Fruit fly (Drosophila melanogaster): ENCODE data around the gene GATAd.

Gene GATAd

dm6 chr2L:10362408-10363067 is 29.0 kb downstream of the GATAd start, which contains the start of the genes Cand1 and pim (continued):
- TF ChIP-seq Hr39 (optimal IDR thresholded peaks at IDR 0.05) (no peak), dmrt99B (tag; optimal IDR thresholded peaks at IDR 0.05) (no peak), CG30403 (GFP tag; optimal IDR thresholded peaks at IDR 0.05) (peak; percentile 3), Side (GFP tag; optimal IDR thresholded peaks at IDR 0.05) (no peak), jing (GFP tag; optimal IDR thresholded peaks at IDR 0.05) (no peak), CG3847 (GFP tag; IDR thresholded peaks at IDR 0.05) (no peak), schlank (tag; optimal IDR thresholded peaks at IDR 0.05) (no peak), Dp (GFP tag; optimal IDR thresholded peaks at IDR 0.05) (peak; percentile 77), CG3163 (GFP tag; optimal IDR thresholded peaks at IDR 0.05) (no peak), CG12236 (GFP tag; optimal IDR thresholded peaks at IDR 0.05) (no peak), CG4424 (GFP tag; optimal IDR thresholded peaks at IDR 0.05) (no peak), Dref (GFP tag; IDR thresholded peaks at IDR 0.05) (peak; percentile 42; the same call in 1 of the 2 replicates), CG14050 (GFP tag; IDR thresholded peaks at IDR 0.05) (no peak), CG12155 (GFP tag; optimal IDR thresholded peaks at IDR 0.05) (peak; percentile 23), fd96Cb (tag; optimal IDR thresholded peaks at IDR 0.05) (no peak), tx (GFP tag; optimal IDR thresholded peaks at IDR 0.05) (no peak), Adf1 (GFP tag; IDR thresholded peaks at IDR 0.05) (no peak), CG5180 (GFP tag; optimal IDR thresholded peaks at IDR 0.05) (no peak), CG2889 (GFP tag; IDR thresholded peaks at IDR 0.05) (no peak), CG4707 (GFP tag; optimal IDR thresholded peaks at IDR 0.05) (no peak), onecut (GFP tag; IDR thresholded peaks at IDR 0.05) (no peak), B-H1 (GFP tag; IDR thresholded peaks at IDR 0.05) (no peak), bbx (GFP tag; IDR thresholded peaks at IDR 0.05; ENCODE audit: partially characterized antibody) (peak; percentile 66), sug (tag; optimal IDR thresholded peaks at IDR 0.05) (peak; percentile 33), Six4 (GFP tag; optimal IDR thresholded peaks at IDR 0.05) (no peak), CG13775 (GFP tag; optimal IDR thresholded peaks at IDR 0.05) (no peak), Hr51 (GFP tag; optimal IDR thresholded peaks at IDR 0.05) (no peak), CG33557 (GFP tag; optimal IDR thresholded peaks at IDR 0.05) (peak; percentile 10), Bteb2 (GFP tag; optimal IDR thresholded peaks at IDR 0.05) (no peak), CG34422 (GFP tag; IDR thresholded peaks at IDR 0.05) (no peak), CG12071 (GFP tag; optimal IDR thresholded peaks at IDR 0.05) (no peak), wek (GFP tag; optimal IDR thresholded peaks at IDR 0.05) (no peak), NfI (GFP tag; optimal IDR thresholded peaks at IDR 0.05) (no peak), hth (optimal IDR thresholded peaks at IDR 0.05) (no peak), bcd (GFP tag; optimal IDR thresholded peaks at IDR 0.05) (no peak), Vsx1 (GFP tag; optimal IDR thresholded peaks at IDR 0.05) (no peak), CG4820 (GFP tag; optimal IDR thresholded peaks at IDR 0.05) (no peak), her (GFP tag; optimal IDR thresholded peaks at IDR 0.05) (no peak), Myb (GFP tag; optimal IDR thresholded peaks at IDR 0.05) (no peak), Sin3A (optimal IDR thresholded peaks at IDR 0.05) (no peak), Ada2b (GFP tag; IDR thresholded peaks at IDR 0.05) (no peak), nerfin-2 (GFP tag; IDR thresholded peaks at IDR 0.05; ENCODE audit: partially characterized antibody) (no peak), BtbVII (GFP tag; optimal IDR thresholded peaks at IDR 0.05) (no peak), bab2 (GFP tag; optimal IDR thresholded peaks at IDR 0.05) (no peak), abd-A (tag; optimal IDR thresholded peaks at IDR 0.05) (no peak), CG11247 (GFP tag; IDR thresholded peaks at IDR 0.05) (no peak), so (GFP tag; IDR thresholded peaks at IDR 0.05) (no peak), grau (tag; optimal IDR thresholded peaks at IDR 0.05) (peak; percentile 26), dm (GFP tag; optimal IDR thresholded peaks at IDR 0.05) (no peak), dmrt11E (tag; optimal IDR thresholded peaks at IDR 0.05) (peak; percentile 36), CG4854 (GFP tag; optimal IDR thresholded peaks at IDR 0.05) (no peak), Hmx (GFP tag; optimal IDR thresholded peaks at IDR 0.05) (no peak)

All from whole organism, embryonic.